Worm (Caenorhabditis elegans) whole organism, L4 larva: ENCODE measurements around the gene acp-3.

Experiments
- D1046.2 ChIP-seq: fragments of 200-800 bp; sonication (Bioruptor generic); IDR thresholded peaks from 2 replicates; pipeline ENCODE4 v1.3.6; 2022; ENCODE audit warnings: missing genetic modification characterization, missing compliant biosample characterization
- F26F4.8 ChIP-seq: fragments of 200-800 bp; sonication (Bioruptor generic); conservative IDR thresholded peaks from 2 replicates; pipeline ENCODE4 v1.3.6; 2022; ENCODE audit warnings: missing genetic modification characterization, missing compliant biosample characterization
- F44E2.7 ChIP-seq: fragments of 200-800 bp; sonication (Bioruptor generic); IDR thresholded peaks from 2 replicates; pipeline ENCODE4 v2.1.2; 2022; ENCODE audit warnings: missing genetic modification characterization, missing compliant biosample characterization
- F49E8.2 ChIP-seq: sonication (generic microtip); optimal IDR thresholded peaks from 2 replicates; lab custom pipeline; 2016; ENCODE audit warnings: missing compliant biosample characterization, mild to moderate bottlenecking, missing genetic modification characterization, borderline replicate concordance
- Y105C5A.15 ChIP-seq: fragments of 200-800 bp; sonication (Bioruptor generic); IDR thresholded peaks from 2 replicates; pipeline ENCODE4 v1.3.6; 2022; ENCODE audit warnings: missing genetic modification characterization, missing compliant biosample characterization
- Y5F2A.4 ChIP-seq: fragments of 200-800 bp; sonication (Bioruptor generic); optimal IDR thresholded peaks from 2 replicates; lab custom pipeline; 2018; ENCODE audit warnings: mild to moderate bottlenecking, missing genetic modification characterization, missing compliant biosample characterization
- aha-1 ChIP-seq: fragments of 150-350 bp; peaks from one replicate; lab custom pipeline; 2014; ENCODE audit warnings: missing biosample characterization, missing genetic modification characterization
- ama-1 ChIP-seq: fragments of 150-350 bp; optimal IDR thresholded peaks from 2 replicates; lab custom pipeline; 2014; ENCODE audit warnings: inconsistent platforms, mixed read lengths
- attf-4 ChIP-seq: sonication (generic microtip); optimal IDR thresholded peaks from 3 replicates; lab custom pipeline; 2017; ENCODE audit warnings: missing biosample characterization, missing genetic modification characterization
- ceh-20 ChIP-seq: fragments of 200-800 bp; sonication (Bioruptor generic); IDR thresholded peaks from 2 replicates; pipeline ENCODE4 v1.3.6; 2022; ENCODE audit warnings: missing genetic modification reagents, missing genetic modification characterization, missing compliant biosample characterization
- ceh-28 ChIP-seq: fragments of 150-350 bp; optimal IDR thresholded peaks from 2 replicates; lab custom pipeline; 2014; ENCODE audit warnings: missing biosample characterization, missing genetic modification reagents, missing genetic modification characterization
- ceh-82 ChIP-seq: sonication (generic microtip); optimal IDR thresholded peaks from 2 replicates; lab custom pipeline; 2017; ENCODE audit warnings: missing biosample characterization, missing genetic modification characterization
- ces-1 ChIP-seq: fragments of 150-350 bp; sonication (generic microtip); optimal IDR thresholded peaks from 4 replicates; lab custom pipeline; 2014; ENCODE audit warnings: missing biosample characterization, missing genetic modification reagents, missing genetic modification characterization
- cey-2 ChIP-seq: sonication (generic microtip); optimal IDR thresholded peaks from 3 replicates; lab custom pipeline; 2017; ENCODE audit warnings: missing genetic modification characterization, mild to moderate bottlenecking, missing compliant biosample characterization, antibody characterized with exemption, borderline replicate concordance; ENCODE audit not compliant: insufficient read depth
- ctbp-1 ChIP-seq: fragments of 200-800 bp; sonication (Bioruptor generic); IDR thresholded peaks from 2 replicates; pipeline ENCODE4 v1.3.6; 2022; ENCODE audit warnings: missing genetic modification reagents, missing genetic modification characterization, missing compliant biosample characterization
- daf-12 ChIP-seq: fragments of 150-350 bp; optimal IDR thresholded peaks from 2 replicates; lab custom pipeline; 2014; ENCODE audit warnings: missing biosample characterization, missing genetic modification reagents, missing genetic modification characterization
- daf-19 ChIP-seq: fragments of 200-800 bp; sonication (Bioruptor generic); conservative IDR thresholded peaks from 2 replicates; pipeline ENCODE4 v1.3.6; 2022; ENCODE audit warnings: missing genetic modification characterization, missing compliant biosample characterization
- daf-8 ChIP-seq: fragments of 200-800 bp; sonication (Bioruptor generic); IDR thresholded peaks from 2 replicates; pipeline ENCODE4 v1.3.6; 2022; ENCODE audit warnings: missing genetic modification characterization, missing compliant biosample characterization
- dmd-6 ChIP-seq: fragments of 200-800 bp; sonication (Bioruptor generic); IDR thresholded peaks from 2 replicates; pipeline ENCODE4 v1.3.6; 2022; ENCODE audit warnings: missing genetic modification reagents, missing genetic modification characterization, missing compliant biosample characterization
- duxl-1 ChIP-seq: sonication (generic microtip); optimal IDR thresholded peaks from 2 replicates; lab custom pipeline; 2016; ENCODE audit warnings: mild to moderate bottlenecking, missing genetic modification characterization, moderate library complexity, missing compliant biosample characterization; ENCODE audit not compliant: poor library complexity
- dve-1 ChIP-seq: sonication (generic microtip); optimal IDR thresholded peaks from 2 replicates; lab custom pipeline; 2017; ENCODE audit warnings: antibody characterized with exemption, mild to moderate bottlenecking, missing genetic modification characterization, missing compliant biosample characterization; ENCODE audit not compliant: insufficient read depth
- hif-1 ChIP-seq, 2 experiments: sonication (generic microtip); optimal IDR thresholded peaks; 2 replicates each; lab custom pipeline; 2016 to 2017; ENCODE audit warnings: missing compliant biosample characterization in 2 of 2, missing genetic modification characterization in 2 of 2, missing genetic modification reagents in 2 of 2, missing genotype in 2 of 2, mild to moderate bottlenecking in 1 of 2
- hlh-30 ChIP-seq: sonication (generic microtip); optimal IDR thresholded peaks from 2 replicates; lab custom pipeline; 2017; ENCODE audit warnings: antibody characterized with exemption, mild to moderate bottlenecking, missing genetic modification characterization, missing compliant biosample characterization; ENCODE audit not compliant: insufficient read depth
- hmg-1.1 ChIP-seq: fragments of 200-800 bp; sonication (Bioruptor generic); IDR thresholded peaks from 2 replicates; pipeline ENCODE4 v1.3.6; 2022; ENCODE audit warnings: missing genetic modification reagents, missing genetic modification characterization, missing compliant biosample characterization
- lim-7 ChIP-seq: fragments of 200-800 bp; sonication (Bioruptor generic); IDR thresholded peaks from 2 replicates; pipeline ENCODE4 v1.3.6; 2022; ENCODE audit warnings: missing genetic modification characterization, missing compliant biosample characterization
- lin-13 ChIP-seq: fragments of 150-350 bp; optimal IDR thresholded peaks from 2 replicates; lab custom pipeline; 2014; ENCODE audit warnings: missing biosample characterization, missing genetic modification reagents, missing genetic modification characterization
- lin-39 ChIP-seq: fragments of 150-350 bp; optimal IDR thresholded peaks from 2 replicates; lab custom pipeline; 2014; ENCODE audit warnings: missing biosample characterization, missing genetic modification reagents, missing genetic modification characterization
- lir-3 ChIP-seq: sonication (generic microtip); optimal IDR thresholded peaks from 2 replicates; lab custom pipeline; 2016; ENCODE audit warnings: mild to moderate bottlenecking, missing genetic modification characterization, missing compliant biosample characterization
- lsy-2 ChIP-seq, 2 experiments: fragments of 150-350 bp in 1 of 2; sonication (generic microtip) in 1 of 2; optimal IDR thresholded peaks; 2 replicates each; lab custom pipeline; 2014 to 2017; ENCODE audit warnings: missing biosample characterization in 2 of 2, missing genetic modification characterization in 2 of 2
- madf-9 ChIP-seq: fragments of 200-800 bp; sonication (Bioruptor generic); conservative IDR thresholded peaks from 2 replicates; pipeline ENCODE4 v1.3.6; 2022; ENCODE audit warnings: missing genetic modification reagents, missing genetic modification characterization, missing compliant biosample characterization
- mep-1 ChIP-seq: fragments of 150-350 bp; sonication (generic microtip); optimal IDR thresholded peaks from 3 replicates; lab custom pipeline; 2014; ENCODE audit warnings: missing biosample characterization, missing genetic modification characterization
- mxl-2 ChIP-seq: fragments of 200-800 bp; sonication (Bioruptor generic); conservative IDR thresholded peaks from 2 replicates; pipeline ENCODE4 v1.3.6; 2022; ENCODE audit warnings: missing genetic modification reagents, missing genetic modification characterization, missing compliant biosample characterization
- nhr-102 ChIP-seq: sonication (generic microtip); optimal IDR thresholded peaks from 2 replicates; lab custom pipeline; 2016; ENCODE audit warnings: mild to moderate bottlenecking, missing genetic modification characterization, moderate library complexity, missing compliant biosample characterization
- nhr-111 ChIP-seq: fragments of 200-800 bp; sonication (Bioruptor generic); optimal IDR thresholded peaks from 2 replicates; lab custom pipeline; 2018; ENCODE audit warnings: mild to moderate bottlenecking, missing genetic modification characterization, missing compliant biosample characterization
- nhr-28 ChIP-seq: fragments of 150-350 bp; optimal IDR thresholded peaks from 2 replicates; lab custom pipeline; 2014; ENCODE audit warnings: missing biosample characterization, missing genetic modification characterization
- nhr-48 ChIP-seq: sonication (generic microtip); optimal IDR thresholded peaks from 2 replicates; lab custom pipeline; 2016; ENCODE audit warnings: mild to moderate bottlenecking, missing genetic modification characterization, missing compliant biosample characterization
- pha-4 ChIP-seq, 2 experiments: fragments of 150-350 bp in 1 of 2; fragments of 200-800 bp in 1 of 2; sonication (Bioruptor generic) in 1 of 2; IDR thresholded peaks in 1 of 2; optimal IDR thresholded peaks in 1 of 2; 2 replicates each; pipeline versions ENCODE4 v1.3.6 to Lab custom; 2014 to 2022; ENCODE audit warnings: missing genetic modification characterization in 2 of 2, missing genetic modification reagents in 2 of 2, missing biosample characterization in 1 of 2, missing compliant biosample characterization in 1 of 2
- php-3 ChIP-seq: fragments of 200-800 bp; sonication (Bioruptor generic); IDR thresholded peaks from 2 replicates; pipeline ENCODE4 v1.3.6; 2022; ENCODE audit warnings: missing genetic modification reagents, missing genetic modification characterization, missing compliant biosample characterization
- pqm-1 ChIP-seq: sonication (generic microtip); optimal IDR thresholded peaks from 2 replicates; lab custom pipeline; 2017; ENCODE audit warnings: missing biosample characterization, missing genetic modification characterization
- rbr-2 ChIP-seq: sonication (generic microtip); optimal IDR thresholded peaks from 2 replicates; lab custom pipeline; 2016; ENCODE audit warnings: missing genotype, missing genetic modification characterization, missing compliant biosample characterization
- saeg-2 ChIP-seq: fragments of 200-800 bp; sonication (Bioruptor generic); IDR thresholded peaks from 2 replicates; pipeline ENCODE4 v1.3.6; 2022; ENCODE audit warnings: missing genetic modification reagents, missing genetic modification characterization, missing compliant biosample characterization
- skn-1 ChIP-seq: fragments of 150-350 bp; optimal IDR thresholded peaks from 2 replicates; lab custom pipeline; 2014; ENCODE audit warnings: missing biosample characterization, missing genetic modification characterization
- spr-1 ChIP-seq: sonication (generic microtip); optimal IDR thresholded peaks from 2 replicates; lab custom pipeline; 2016; ENCODE audit warnings: mild to moderate bottlenecking, missing genetic modification characterization, missing compliant biosample characterization
- tag-97 ChIP-seq: fragments of 200-800 bp; sonication (Bioruptor generic); IDR thresholded peaks from 2 replicates; pipeline ENCODE4 v1.3.6; 2022; ENCODE audit warnings: missing genetic modification characterization, missing compliant biosample characterization
- unc-130 ChIP-seq: sonication (generic microtip); optimal IDR thresholded peaks from 2 replicates; lab custom pipeline; 2016; ENCODE audit warnings: missing genetic modification reagents, missing genetic modification characterization, missing compliant biosample characterization
- vab-7 ChIP-seq: fragments of 200-800 bp; sonication (Bioruptor generic); IDR thresholded peaks from 2 replicates; pipeline ENCODE4 v1.3.6; 2022; ENCODE audit warnings: missing genetic modification reagents, missing genetic modification characterization, missing compliant biosample characterization
- zag-1 ChIP-seq: fragments of 150-350 bp; optimal IDR thresholded peaks from 2 replicates; lab custom pipeline; 2014; ENCODE audit warnings: missing biosample characterization, missing genetic modification characterization
- zip-2 ChIP-seq: fragments of 150-350 bp; optimal IDR thresholded peaks from 2 replicates; lab custom pipeline; 2014; ENCODE audit warnings: missing biosample characterization, missing genetic modification characterization
- ztf-11 ChIP-seq: fragments of 150-350 bp; optimal IDR thresholded peaks from 2 replicates; lab custom pipeline; 2014; ENCODE audit warnings: missing biosample characterization, missing genetic modification characterization

The acp-3 gene

DNA sequence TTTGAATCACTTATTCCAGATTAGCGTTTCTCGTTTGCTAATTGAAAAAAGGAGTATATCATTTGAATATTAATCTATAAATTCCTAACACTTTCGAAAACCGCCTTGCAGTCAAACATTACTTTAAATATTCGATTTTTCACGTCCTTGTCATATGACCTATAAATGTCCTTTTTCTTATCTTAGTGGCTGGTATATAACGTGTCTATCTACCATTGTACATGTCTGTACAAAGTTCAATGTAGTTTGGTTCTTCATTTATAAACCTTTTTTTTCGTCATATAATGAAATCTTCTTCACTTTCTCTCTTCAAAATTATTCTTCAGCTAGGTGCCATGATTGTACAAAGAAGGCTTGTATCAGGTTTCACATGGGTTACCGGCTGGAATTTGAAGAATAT, 48.7 kb upstream of the acp-3 start, which contains the start of gene gbh-2 (continued):
- no peak for TF ChIP-seq tag-97
- no peak for TF ChIP-seq mxl-2 (GFP tag; lab: Robert Waterston, UW)
- no peak for TF ChIP-seq F44E2.7 (GFP tag; lab: Robert Waterston, UW)
- no peak for TF ChIP-seq lir-3 (tag; lab: Kevin White, UChicago)
- no peak for TF ChIP-seq attf-4 (tag; lab: Kevin White, UChicago)
- TF ChIP-seq, all 104 proteins: peak for 21

DNA sequence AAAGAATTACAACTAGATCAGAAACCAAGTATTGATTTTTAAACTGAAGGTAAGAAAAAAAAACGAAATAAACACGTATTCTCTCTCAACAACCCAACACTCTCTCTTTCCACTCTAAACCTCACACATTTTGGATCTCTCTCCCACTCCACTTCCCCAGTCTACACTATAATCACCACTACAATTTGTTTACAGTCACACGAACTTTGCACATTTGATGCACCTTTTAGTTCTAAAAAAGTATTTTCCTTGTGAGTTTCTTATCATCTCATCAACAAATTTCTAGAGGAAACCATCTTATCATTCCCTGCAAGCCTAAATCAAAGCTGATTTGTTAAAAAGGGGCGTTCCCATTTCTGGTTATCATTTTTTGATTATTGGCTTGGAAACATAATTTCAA, 47.6 kb upstream of the acp-3 start:
- TF ChIP-seq lim-7 = no peak
- TF ChIP-seq daf-8 (GFP tag; lab: Robert Waterston, UW) = no peak
- TF ChIP-seq aha-1 (tag; lab: Kevin White, UChicago) = peak; percentile 80
- TF ChIP-seq pqm-1 = peak; percentile 56
- TF ChIP-seq ceh-82 = no peak
- TF ChIP-seq lsy-2 (tag; optimal IDR thresholded peaks at IDR 0.05; lab: Kevin White, UChicago) = peak in 1 of 2 experiments; percentile 51
- TF ChIP-seq nhr-28 (tag; lab: Kevin White, UChicago) = peak; percentile 100
- no peak for TF ChIP-seq daf-12 (tag; lab: Kevin White, UChicago)
- TF ChIP-seq cey-2 = no peak
- no peak for TF ChIP-seq hmg-1.1 (GFP tag; lab: Robert Waterston, UW)
- no peak for TF ChIP-seq daf-19 (GFP tag; lab: Robert Waterston, UW)
- TF ChIP-seq nhr-111 = no peak
- peak; percentile 85 for TF ChIP-seq dmd-6 (GFP tag; lab: Robert Waterston, UW)
- TF ChIP-seq Y105C5A.15 (GFP tag; lab: Robert Waterston, UW) = no peak
- TF ChIP-seq zip-2 (tag; lab: Kevin White, UChicago) = no peak
- no peak for TF ChIP-seq unc-130 (GFP tag; lab: Kevin White, UChicago)
- TF ChIP-seq lin-39 (tag; lab: Kevin White, UChicago) = no peak
- no peak for TF ChIP-seq rbr-2
- no peak for TF ChIP-seq ceh-28 (tag; lab: Kevin White, UChicago)
- no peak for TF ChIP-seq spr-1
- TF ChIP-seq mxl-2 (GFP tag; lab: Robert Waterston, UW) = no peak
- peak in 1 of 2 experiments; percentile 86 for TF ChIP-seq hif-1 (tag; optimal IDR thresholded peaks at IDR 0.05; lab: Kevin White, UChicago)
- TF ChIP-seq hlh-30 (tag; lab: Kevin White, UChicago) = peak; percentile 54
- TF ChIP-seq mep-1 (tag; lab: Kevin White, UChicago) = peak; percentile 58
- TF ChIP-seq saeg-2 (GFP tag; lab: Robert Waterston, UW) = no peak
- TF ChIP-seq F49E8.2 (tag; lab: Kevin White, UChicago) = no peak
- TF ChIP-seq nhr-48 (tag; lab: Kevin White, UChicago) = peak; percentile 73
- TF ChIP-seq Y5F2A.4 (GFP tag; lab: Kevin White, UChicago) = no peak
- no peak for TF ChIP-seq ztf-11 (tag; lab: Kevin White, UChicago)
- no peak for TF ChIP-seq ama-1 (lab: Kevin White, UChicago)
- no peak for TF ChIP-seq D1046.2 (GFP tag; lab: Robert Waterston, UW)
- no peak for TF ChIP-seq zag-1 (tag; lab: Kevin White, UChicago)
- no peak for TF ChIP-seq duxl-1
- TF ChIP-seq skn-1 = no peak
- peak; percentile 41 for TF ChIP-seq lin-13 (GFP tag; lab: Kevin White, UChicago)
- TF ChIP-seq vab-7 = no peak
- TF ChIP-seq madf-9 = no peak
- TF ChIP-seq ces-1 = no peak
- TF ChIP-seq ceh-20 (GFP tag; lab: Robert Waterston, UW) = no peak
- no peak for TF ChIP-seq ctbp-1 (GFP tag; lab: Robert Waterston, UW)
- peak; percentile 18 for TF ChIP-seq nhr-102
- peak; percentile 94 for TF ChIP-seq dve-1
- peak; percentile 63; the same call in 1 of the 2 replicates for TF ChIP-seq php-3
- TF ChIP-seq pha-4 (GFP tag; IDR thresholded peaks at IDR 0.05; lab: Robert Waterston, UW) = 0 out of 2 replicates have a peak, but pooled peaks have one; percentile 42
- no peak for TF ChIP-seq pha-4 (tag; optimal IDR thresholded peaks at IDR 0.05; lab: Kevin White, UChicago)
- no peak for TF ChIP-seq F26F4.8 (GFP tag; lab: Robert Waterston, UW)
